Worm (Caenorhabditis elegans) whole organism, young adult: Measurements from ENCODE around the gene F41F3.3.

Experiments
- F10E7.11 ChIP-seq: sonication (generic microtip); optimal IDR thresholded peaks from 2 replicates; lab custom pipeline; 2017; ENCODE audit warnings: mild to moderate bottlenecking, missing genetic modification characterization, moderate library complexity, missing compliant biosample characterization
- F57C9.4 ChIP-seq: sonication (generic microtip); optimal IDR thresholded peaks from 2 replicates; lab custom pipeline; 2017; ENCODE audit warnings: mild to moderate bottlenecking, missing genetic modification characterization, missing compliant biosample characterization
- K11D2.4 ChIP-seq: fragments of 200-800 bp; sonication (Bioruptor generic); IDR thresholded peaks from 2 replicates; pipeline ENCODE4 v1.3.6; 2022; ENCODE audit warnings: missing genetic modification reagents, missing genetic modification characterization, missing compliant biosample characterization
- T07F8.4 ChIP-seq: sonication (generic microtip); optimal IDR thresholded peaks from 2 replicates; lab custom pipeline; 2016; ENCODE audit warnings: mild to moderate bottlenecking, missing genetic modification characterization, moderate library complexity, missing compliant biosample characterization
- Y53G8AR.9 ChIP-seq: fragments of 200-800 bp; sonication (Bioruptor generic); conservative IDR thresholded peaks from 2 replicates; pipeline ENCODE4 v1.3.6; 2022; ENCODE audit warnings: missing genetic modification reagents, missing genetic modification characterization, missing compliant biosample characterization
- Y67H2A.10 ChIP-seq: fragments of 200-800 bp; sonication (Bioruptor generic); conservative IDR thresholded peaks from 2 replicates; pipeline ENCODE4 v1.3.6; 2022; ENCODE audit warnings: missing genetic modification reagents, missing genetic modification characterization, missing compliant biosample characterization
- aptf-2 ChIP-seq: fragments of 200-800 bp; sonication (Bioruptor generic); conservative IDR thresholded peaks from 2 replicates; pipeline ENCODE4 v1.3.6; 2022; ENCODE audit warnings: missing genetic modification reagents, missing genetic modification characterization, missing compliant biosample characterization
- atf-7 ChIP-seq: sonication (generic microtip); optimal IDR thresholded peaks from 2 replicates; lab custom pipeline; 2017; ENCODE audit warnings: mild to moderate bottlenecking, missing genetic modification characterization, missing compliant biosample characterization
- attf-3 ChIP-seq: fragments of 200-800 bp; sonication (Bioruptor generic); conservative IDR thresholded peaks from 2 replicates; pipeline ENCODE4 v1.3.6; 2022; ENCODE audit warnings: missing genetic modification reagents, missing genetic modification characterization, missing compliant biosample characterization
- bed-1 ChIP-seq: fragments of 200-800 bp; sonication (Bioruptor generic); IDR thresholded peaks from 2 replicates; pipeline ENCODE4 v1.3.6; 2022; ENCODE audit warnings: missing genetic modification reagents, missing genetic modification characterization, missing compliant biosample characterization
- cebp-2 ChIP-seq: fragments of 200-800 bp; sonication (Bioruptor generic); IDR thresholded peaks from 2 replicates; pipeline ENCODE4 v1.3.6; 2022; ENCODE audit warnings: missing genetic modification characterization, missing compliant biosample characterization
- ceh-40 ChIP-seq: fragments of 200-800 bp; sonication (Bioruptor generic); IDR thresholded peaks from 2 replicates; pipeline ENCODE4 v1.3.6; 2022; ENCODE audit warnings: missing genetic modification characterization, missing compliant biosample characterization
- ceh-58 ChIP-seq: fragments of 200-800 bp; sonication (Bioruptor generic); IDR thresholded peaks from 2 replicates; pipeline ENCODE4 v1.3.6; 2022; ENCODE audit warnings: missing genetic modification characterization, missing compliant biosample characterization
- ceh-91 ChIP-seq: fragments of 200-800 bp; sonication (Bioruptor generic); IDR thresholded peaks from 2 replicates; pipeline ENCODE4 v1.3.6; 2022; ENCODE audit warnings: missing genetic modification reagents, missing genetic modification characterization, missing compliant biosample characterization
- die-1 ChIP-seq: sonication (generic microtip); optimal IDR thresholded peaks from 2 replicates; lab custom pipeline; 2016; ENCODE audit warnings: missing genotype, mild to moderate bottlenecking, missing genetic modification characterization, missing compliant biosample characterization
- efl-1 ChIP-seq: fragments of 150-350 bp; optimal IDR thresholded peaks from 2 replicates; lab custom pipeline; 2014; ENCODE audit warnings: missing biosample characterization, missing genetic modification reagents, missing genetic modification characterization
- egrh-3 ChIP-seq: fragments of 200-800 bp; sonication (Bioruptor generic); IDR thresholded peaks from 2 replicates; pipeline ENCODE4 v1.3.6; 2022; ENCODE audit warnings: missing genetic modification reagents, missing genetic modification characterization, missing compliant biosample characterization
- lir-1 ChIP-seq: fragments of 200-800 bp; sonication (Bioruptor generic); conservative IDR thresholded peaks from 2 replicates; pipeline ENCODE4 v1.3.6; 2022; ENCODE audit warnings: missing genetic modification reagents, missing genetic modification characterization, missing compliant biosample characterization
- mxl-1 ChIP-seq: sonication (generic microtip); optimal IDR thresholded peaks from 2 replicates; lab custom pipeline; 2016; ENCODE audit warnings: missing genetic modification characterization, missing compliant biosample characterization
- nfya-2 ChIP-seq: fragments of 200-800 bp; sonication (Bioruptor generic); IDR thresholded peaks from 2 replicates; pipeline ENCODE4 v1.3.6; 2022; ENCODE audit warnings: missing genetic modification reagents, missing genetic modification characterization, missing compliant biosample characterization
- nfyb-1 ChIP-seq: fragments of 200-800 bp; sonication (Bioruptor generic); IDR thresholded peaks from 2 replicates; pipeline ENCODE4 v1.3.6; 2022; ENCODE audit warnings: missing genetic modification reagents, missing genetic modification characterization, missing compliant biosample characterization
- rcor-1 ChIP-seq: fragments of 200-800 bp; sonication (Bioruptor generic); IDR thresholded peaks from 2 replicates; pipeline ENCODE4 v1.3.6; 2022; ENCODE audit warnings: missing genetic modification reagents, missing genetic modification characterization, missing compliant biosample characterization
- rec-8 ChIP-seq, 2 experiments: sonication (generic microtip); optimal IDR thresholded peaks; 2 replicates each; lab custom pipeline; 2016; ENCODE audit warnings: mild to moderate bottlenecking in 2 of 2, missing genetic modification characterization in 2 of 2, missing genetic modification reagents in 2 of 2, missing genotype in 2 of 2, missing biosample characterization in 1 of 2, missing compliant biosample characterization in 1 of 2, moderate library complexity in 1 of 2
- snpc-1.1 ChIP-seq: sonication (generic microtip); optimal IDR thresholded peaks from 2 replicates; lab custom pipeline; 2017; ENCODE audit warnings: missing genetic modification characterization, mild to moderate bottlenecking, missing compliant biosample characterization, antibody characterized with exemption, moderate library complexity, missing genotype, missing genetic modification reagents; ENCODE audit not compliant: insufficient read depth
- ztf-18 ChIP-seq: sonication (generic microtip); optimal IDR thresholded peaks from 2 replicates; lab custom pipeline; 2016; ENCODE audit warnings: missing genotype, mild to moderate bottlenecking, missing genetic modification characterization, missing compliant biosample characterization
- ztf-25 ChIP-seq: fragments of 200-800 bp; sonication (Bioruptor generic); IDR thresholded peaks from 2 replicates; pipeline ENCODE4 v1.3.6; 2022; ENCODE audit warnings: missing genetic modification reagents, missing genetic modification characterization, missing compliant biosample characterization

The F41F3.3 gene

DNA sequence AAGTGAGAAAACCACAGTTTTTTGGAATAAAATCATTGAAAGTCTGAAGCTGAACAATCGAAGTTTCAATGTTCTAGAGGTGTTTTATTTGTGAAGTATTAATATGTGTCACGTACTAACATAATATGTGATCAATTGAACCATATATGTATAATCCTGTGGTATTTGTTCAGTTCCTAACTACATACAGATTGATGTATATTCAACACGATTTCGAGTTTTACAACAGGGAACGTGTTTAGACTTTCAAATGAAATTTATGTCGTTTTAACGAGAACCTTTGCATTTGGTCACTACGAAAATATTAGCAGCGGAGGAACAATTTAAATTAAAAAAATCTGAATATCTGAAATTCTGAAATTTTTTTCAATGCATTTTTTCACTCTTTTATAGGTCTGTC is 26.5 kb upstream of the F41F3.3 start, which contains the start of gene K03B4.8:
K03B4.8 (minus strand) TSS at position 101 of the 400 bp plus-strand sequence.
- TF ChIP-seq ztf-18 (tag; lab: Kevin White, UChicago) (no peak), T07F8.4 (tag; lab: Kevin White, UChicago) (no peak), lir-1 (GFP tag; lab: Robert Waterston, UW) (no peak), cebp-2 (no peak), ztf-25 (GFP tag; lab: Robert Waterston, UW) (no peak), F57C9.4 (tag; lab: Kevin White, UChicago) (no peak), atf-7 (tag; lab: Kevin White, UChicago) (no peak), nfyb-1 (GFP tag; lab: Robert Waterston, UW) (no peak), rec-8 (tag; optimal IDR thresholded peaks at IDR 0.05; lab: Kevin White, UChicago) (no peak)

DNA sequence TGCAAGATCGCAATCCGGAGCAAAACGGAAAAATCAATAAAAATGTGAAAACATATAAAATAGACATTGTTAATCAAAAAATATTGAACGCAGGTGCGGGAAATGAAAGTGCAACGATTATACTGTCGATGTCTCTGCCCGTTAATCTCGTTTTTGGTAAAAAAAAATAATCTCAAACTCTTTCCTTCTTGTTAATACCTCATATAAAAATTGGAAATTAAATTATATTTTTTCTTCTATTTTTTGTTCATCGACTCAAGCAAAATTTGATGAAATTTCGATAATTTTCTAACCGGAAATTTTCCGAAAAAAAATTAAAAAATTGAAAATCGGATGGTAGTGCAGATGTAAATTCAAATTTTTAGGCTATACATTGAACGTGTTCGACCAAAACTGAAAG is 24.4 kb upstream of the F41F3.3 start, which contains the start of gene K03B4.9:
K03B4.9 (minus strand) TSS at position 101 of the 400 bp plus-strand sequence.
- TF ChIP-seq nfya-2, result no peak
- no peak for TF ChIP-seq die-1 (tag; lab: Kevin White, UChicago)

DNA sequence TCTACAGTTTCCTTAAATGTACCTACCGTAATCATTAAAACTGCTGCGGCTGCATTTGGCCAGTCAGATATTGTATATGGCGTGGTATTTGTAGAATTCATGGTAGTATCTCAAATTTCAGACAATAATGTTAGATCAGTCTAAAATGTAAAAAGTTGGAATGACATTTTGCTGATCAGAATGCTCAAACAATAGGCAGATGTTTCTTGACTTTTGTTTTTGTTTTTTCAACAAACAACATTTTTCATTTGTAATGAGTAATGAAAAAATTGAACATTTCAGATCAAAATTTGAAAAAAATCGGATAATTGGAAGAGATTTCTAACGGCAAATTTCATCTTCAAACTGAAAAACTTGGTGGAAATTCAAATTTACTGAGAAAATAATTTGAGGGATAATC is 20.6 kb upstream of the F41F3.3 start, which contains the start of gene srx-77:
srx-77 (minus strand) TSS at position 101 of the 400 bp plus-strand sequence.
- no peak for TF ChIP-seq F10E7.11 (tag; lab: Kevin White, UChicago)
- no peak for TF ChIP-seq rcor-1 (GFP tag; lab: Robert Waterston, UW)
- no peak for TF ChIP-seq Y67H2A.10 (GFP tag; lab: Robert Waterston, UW)
- TF ChIP-seq mxl-1 (tag; lab: Kevin White, UChicago), result no peak

- TF ChIP-seq K11D2.4 (GFP tag; lab: Robert Waterston, UW), result 0 out of 2 replicates have a peak, but pooled peaks have one; percentile 27
- no peak for TF ChIP-seq ceh-91 (GFP tag; lab: Robert Waterston, UW)
- TF ChIP-seq egrh-3 (GFP tag; lab: Robert Waterston, UW), result peak; percentile 29; the same call in 1 of the 2 replicates
- TF ChIP-seq, all 124 proteins: peak for 2
Observed at ce11 chrV:4667062-4667461, 19.0 kb upstream of the F41F3.3 start.

DNA sequence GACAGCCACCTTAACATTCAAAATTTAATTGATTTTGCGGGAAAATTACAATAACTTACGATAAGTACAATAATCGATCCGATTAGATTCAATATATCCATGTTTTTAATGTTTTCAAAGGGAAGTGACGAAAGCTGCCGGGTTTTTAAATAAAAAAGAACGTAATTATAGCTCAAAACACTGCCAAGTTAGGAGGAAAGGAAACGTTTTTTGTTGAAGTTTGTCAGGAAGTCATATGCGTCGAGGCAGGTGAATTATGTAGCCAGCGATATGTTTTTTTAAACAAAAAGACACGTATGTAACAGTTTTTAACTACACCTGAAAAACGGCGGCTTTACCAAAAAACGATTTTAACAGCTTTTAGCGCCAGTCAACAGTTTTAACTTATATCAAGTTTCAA is 17.6 kb upstream of the F41F3.3 start, which contains the start of gene srx-73:
srx-73 (minus strand) TSS at position 101 of the 400 bp plus-strand sequence.
- TF ChIP-seq Y53G8AR.9 (GFP tag; lab: Robert Waterston, UW), result no peak

ce11 chrV:4662400-4662799 is 14.4 kb upstream of the F41F3.3 start, which contains the start of gene srx-74:
srx-74 (minus strand) TSS chrV:4662500.
- TF ChIP-seq ceh-58 (GFP tag; lab: Robert Waterston, UW) (no peak), ceh-40 (GFP tag; lab: Robert Waterston, UW) (no peak), snpc-1.1 (tag; lab: Kevin White, UChicago) (no peak), bed-1 (GFP tag; lab: Robert Waterston, UW) (no peak)

- TF ChIP-seq attf-3 (GFP tag; lab: Robert Waterston, UW), result no peak
- TF ChIP-seq efl-1, result no peak
- no peak for TF ChIP-seq aptf-2 (GFP tag; lab: Robert Waterston, UW)
Observed at ce11 chrV:4655175-4655574, 7.1 kb upstream of the F41F3.3 start, which contains the start of gene F41F3.9. F41F3.9 (plus strand) TSS chrV:4655475.
